Worm (Caenorhabditis elegans): ENCODE results near the gene EGAP1.1.
A peak's percentile ranks its signal among the peaks of the same experiment; 100 is the strongest.

EGAP1.1 gene

DNA sequence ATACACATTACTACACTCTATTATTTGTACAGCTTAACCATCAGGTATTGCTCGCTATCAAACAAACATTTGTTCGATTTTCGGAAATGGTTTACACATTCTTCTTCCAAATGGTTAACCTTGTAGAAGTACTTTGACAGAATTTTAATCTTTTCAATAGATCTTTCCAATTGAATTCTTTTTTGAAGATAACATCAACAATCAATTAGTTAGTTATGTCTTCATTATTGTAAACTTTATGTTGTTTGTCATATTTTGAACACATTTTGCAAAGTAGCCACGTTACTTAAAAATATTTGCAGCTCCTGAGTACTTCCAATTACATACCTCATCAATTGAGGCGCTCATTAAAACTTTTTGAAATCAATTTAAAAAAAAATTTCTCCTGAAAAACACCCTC is 28.3 kb upstream of the EGAP1.1 start:
- TF ChIP-seq tbx-8 (GFP tag; optimal IDR thresholded peaks at IDR 0.05) (no peak), lin-32 (GFP tag; optimal IDR thresholded peaks at IDR 0.05) (no peak), nhr-76 (tag; optimal IDR thresholded peaks at IDR 0.05) (no peak), unc-62 (GFP tag; optimal IDR thresholded peaks at IDR 0.05) (no peak), pha-4 (tag; optimal IDR thresholded peaks at IDR 0.05) (no peak), elt-3 (tag; optimal IDR thresholded peaks at IDR 0.05) (no peak), ceh-43 (GFP tag; optimal IDR thresholded peaks at IDR 0.05) (no peak), snpc-4 (tag; optimal IDR thresholded peaks at IDR 0.05) (no peak), sptf-1 (tag; optimal IDR thresholded peaks at IDR 0.05) (no peak), sem-2 (GFP tag; optimal IDR thresholded peaks at IDR 0.05) (no peak)

- TF ChIP-seq sem-2 (GFP tag; optimal IDR thresholded peaks at IDR 0.05) = no peak
- TF ChIP-seq ceh-39 (tag; optimal IDR thresholded peaks at IDR 0.05) = no peak
- TF ChIP-seq hlh-1 (tag; optimal IDR thresholded peaks at IDR 0.05) = no peak
- no peak for TF ChIP-seq M03D4.4 (tag; optimal IDR thresholded peaks at IDR 0.05)
- TF ChIP-seq ceh-83 (GFP tag; optimal IDR thresholded peaks at IDR 0.05) = no peak
- no peak for TF ChIP-seq ham-2 (GFP tag; optimal IDR thresholded peaks at IDR 0.05)
- no peak for TF ChIP-seq nhr-76 (tag; optimal IDR thresholded peaks at IDR 0.05)
- TF ChIP-seq nhr-28 (tag; optimal IDR thresholded peaks at IDR 0.05) = no peak
Observed at ce11 chrIII:5964058-5964632, 27.1 kb upstream of the EGAP1.1 start.

DNA sequence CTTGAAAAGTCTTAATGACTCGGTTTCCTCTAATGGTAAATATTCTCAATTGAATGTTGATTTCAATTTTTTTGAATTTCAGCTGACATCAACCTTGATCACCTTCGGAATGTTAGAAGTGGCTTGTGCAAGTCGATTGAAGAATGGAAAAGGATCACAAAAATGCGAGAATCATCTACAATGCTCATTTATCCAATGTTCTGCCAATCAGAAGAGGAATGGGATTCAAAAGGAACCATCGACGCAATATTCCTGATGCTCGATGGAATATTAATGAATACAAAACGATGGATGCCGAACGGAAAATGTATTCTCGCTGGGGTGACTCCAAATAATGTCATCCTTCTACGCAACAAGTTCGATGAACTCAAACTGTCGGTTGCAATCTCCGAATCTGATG is 24.5 kb upstream of the EGAP1.1 start:
- TF ChIP-seq lin-13 (tag; optimal IDR thresholded peaks at IDR 0.05) (no peak), ceh-39 (tag; optimal IDR thresholded peaks at IDR 0.05) (no peak), mep-1 (tag; optimal IDR thresholded peaks at IDR 0.05) (no peak), unc-62 (GFP tag; optimal IDR thresholded peaks at IDR 0.05) (no peak), nhr-12 (tag; optimal IDR thresholded peaks at IDR 0.05) (no peak), nhr-76 (tag; optimal IDR thresholded peaks at IDR 0.05) (no peak), ztf-11 (tag; optimal IDR thresholded peaks at IDR 0.05) (no peak), mab-5 (tag; optimal IDR thresholded peaks at IDR 0.05) (no peak), hlh-1 (tag; optimal IDR thresholded peaks at IDR 0.05) (no peak), unc-120 (tag; optimal IDR thresholded peaks at IDR 0.05; ENCODE audit: poor library complexity, severe bottlenecking) (no peak), zip-8 (tag; optimal IDR thresholded peaks at IDR 0.05) (no peak), lsy-2 (tag; optimal IDR thresholded peaks at IDR 0.05) (no peak), snpc-4 (tag; optimal IDR thresholded peaks at IDR 0.05) (no peak), ceh-83 (GFP tag; optimal IDR thresholded peaks at IDR 0.05) (no peak), tbx-8 (GFP tag; optimal IDR thresholded peaks at IDR 0.05) (no peak), bed-3 (GFP tag; optimal IDR thresholded peaks at IDR 0.05) (no peak), elt-1 (tag; optimal IDR thresholded peaks at IDR 0.05; ENCODE audit: borderline replicate concordance, insufficient read depth) (no peak), sptf-1 (tag; optimal IDR thresholded peaks at IDR 0.05) (no peak)

DNA sequence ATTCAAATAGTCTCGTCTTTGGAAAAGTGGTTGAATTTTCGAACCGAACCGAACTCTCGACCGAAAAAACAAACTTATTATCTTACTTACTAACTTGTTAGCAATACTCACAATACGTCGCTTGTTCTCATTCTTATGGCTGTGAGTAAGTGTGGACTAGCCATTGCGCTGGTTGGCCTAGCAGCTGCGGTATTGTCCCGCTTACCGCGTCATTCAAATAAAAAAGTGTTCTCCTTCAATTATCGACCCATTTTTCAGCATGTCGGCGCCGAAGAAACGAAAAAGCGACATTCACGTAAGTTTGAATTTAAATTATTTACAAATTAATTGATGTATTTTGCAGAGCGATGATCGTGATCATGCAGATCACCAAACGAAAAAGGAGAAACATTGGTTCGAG is 22.0 kb upstream of the EGAP1.1 start:
- no peak for TF ChIP-seq ceh-43 (GFP tag; optimal IDR thresholded peaks at IDR 0.05)
- no peak for TF ChIP-seq ces-1 (GFP tag; optimal IDR thresholded peaks at IDR 0.05)
- TF ChIP-seq ham-2 (GFP tag; optimal IDR thresholded peaks at IDR 0.05) = peak; percentile 49
- peak; percentile 63 for TF ChIP-seq ceh-39 (tag; optimal IDR thresholded peaks at IDR 0.05)

- no peak for TF ChIP-seq mab-5 (tag; optimal IDR thresholded peaks at IDR 0.05)
- peak; percentile 100 for TF ChIP-seq ceh-39 (tag; optimal IDR thresholded peaks at IDR 0.05)
- TF ChIP-seq mep-1 (tag; optimal IDR thresholded peaks at IDR 0.05) = peak; percentile 10
- TF ChIP-seq elt-3 (tag; optimal IDR thresholded peaks at IDR 0.05) = no peak
- no peak for TF ChIP-seq flh-1 (GFP tag; optimal IDR thresholded peaks at IDR 0.05)
- no peak for TF ChIP-seq drap-1 (GFP tag; optimal IDR thresholded peaks at IDR 0.05)
- TF ChIP-seq ztf-11 (tag; optimal IDR thresholded peaks at IDR 0.05) = no peak
- peak; percentile 9 for TF ChIP-seq ces-1 (GFP tag; optimal IDR thresholded peaks at IDR 0.05)
- no peak for TF ChIP-seq unc-39 (tag; optimal IDR thresholded peaks at IDR 0.05)
- peak; percentile 22 for TF ChIP-seq mls-2 (tag; optimal IDR thresholded peaks at IDR 0.05)
- no peak for TF ChIP-seq sptf-1 (tag; optimal IDR thresholded peaks at IDR 0.05)
Observed at ce11 chrIII:5958172-5958886, 21.3 kb upstream of the EGAP1.1 start, which contains the start of the genes nono-1 and nop-1. Gene nono-1 (minus strand): TSS chrIII:5958246. Gene nop-1 (plus strand): TSS chrIII:5958722.
